Worm (Caenorhabditis elegans) whole organism, L3 larva: ENCODE results near the gene C06A6.7.

Experiments used
- R02D3.7 ChIP-seq: fragments of 150-350 bp; optimal IDR thresholded peaks from 2 replicates; lab custom pipeline; 2014; ENCODE audit warnings: missing biosample characterization, missing genetic modification characterization
- ZK546.5 ChIP-seq: sonication (generic microtip); optimal IDR thresholded peaks from 2 replicates; lab custom pipeline; 2017; ENCODE audit warnings: missing biosample characterization, missing genetic modification characterization
- aly-2 ChIP-seq: fragments of 150-350 bp; optimal IDR thresholded peaks from 2 replicates; lab custom pipeline; 2014; ENCODE audit warnings: missing biosample characterization, missing genetic modification characterization
- ama-1 ChIP-seq: fragments of 150-350 bp; optimal IDR thresholded peaks from 2 replicates; lab custom pipeline; 2018
- ceh-16 ChIP-seq: sonication (generic microtip); optimal IDR thresholded peaks from 2 replicates; lab custom pipeline; 2017; ENCODE audit warnings: missing biosample characterization, missing genetic modification characterization
- ceh-28 ChIP-seq: fragments of 150-350 bp; optimal IDR thresholded peaks from 2 replicates; lab custom pipeline; 2014; ENCODE audit warnings: missing biosample characterization, missing genetic modification reagents, missing genetic modification characterization
- ceh-9 ChIP-seq: sonication (generic microtip); optimal IDR thresholded peaks from 2 replicates; lab custom pipeline; 2018; ENCODE audit warnings: missing biosample characterization, missing genetic modification characterization
- daf-12 ChIP-seq: fragments of 150-350 bp; optimal IDR thresholded peaks from 2 replicates; lab custom pipeline; 2014; ENCODE audit warnings: missing biosample characterization, missing genetic modification reagents, missing genetic modification characterization
- egl-27 ChIP-seq: sonication (generic microtip); optimal IDR thresholded peaks from 4 replicates; lab custom pipeline; 2017; ENCODE audit warnings: missing biosample characterization, missing genetic modification reagents, missing genetic modification characterization
- egl-5 ChIP-seq: fragments of 150-350 bp; optimal IDR thresholded peaks from 2 replicates; lab custom pipeline; 2017; ENCODE audit warnings: missing biosample characterization, missing genetic modification reagents, missing genetic modification characterization, inconsistent platforms
- elt-1 ChIP-seq: fragments of 150-350 bp; optimal IDR thresholded peaks from 2 replicates; lab custom pipeline; 2014; ENCODE audit warnings: missing biosample characterization, missing genetic modification characterization
- elt-2 ChIP-seq: sonication (generic microtip); optimal IDR thresholded peaks from 2 replicates; lab custom pipeline; 2016; ENCODE audit warnings: missing genetic modification reagents, mild to moderate bottlenecking, missing genetic modification characterization, missing compliant biosample characterization
- elt-3 ChIP-seq, 3 experiments: fragments of 150-350 bp in 1 of 3; sonication (generic microtip) in 2 of 3; optimal IDR thresholded peaks; 2 replicates in 2 of 3; 4 replicates in 1 of 3; lab custom pipeline; 2014 to 2017; ENCODE audit warnings: missing biosample characterization in 3 of 3, missing genetic modification characterization in 3 of 3
- eor-1 ChIP-seq, 2 experiments: fragments of 150-350 bp; optimal IDR thresholded peaks; 2 replicates each; lab custom pipeline; 2014 to 2018; ENCODE audit warnings: missing biosample characterization in 2 of 2, missing genetic modification characterization in 2 of 2
- fkh-10 ChIP-seq: sonication (generic microtip); optimal IDR thresholded peaks from 2 replicates; lab custom pipeline; 2017; ENCODE audit warnings: missing biosample characterization, missing genetic modification reagents, missing genetic modification characterization
- fkh-2 ChIP-seq: fragments of 150-350 bp; optimal IDR thresholded peaks from 2 replicates; lab custom pipeline; 2014; ENCODE audit warnings: missing biosample characterization, missing genetic modification reagents, missing genetic modification characterization
- fos-1 ChIP-seq: fragments of 150-350 bp; optimal IDR thresholded peaks from 2 replicates; lab custom pipeline; 2014; ENCODE audit warnings: missing biosample characterization, missing genetic modification characterization
- hmg-11 ChIP-seq: sonication (generic microtip); optimal IDR thresholded peaks from 2 replicates; lab custom pipeline; 2016; ENCODE audit warnings: missing genetic modification characterization, missing compliant biosample characterization
- jun-1 ChIP-seq: fragments of 150-350 bp; optimal IDR thresholded peaks from 2 replicates; lab custom pipeline; 2014; ENCODE audit warnings: missing biosample characterization, missing genetic modification reagents, missing genetic modification characterization
- lin-15B ChIP-seq: fragments of 150-350 bp; optimal IDR thresholded peaks from 2 replicates; lab custom pipeline; 2014; ENCODE audit warnings: missing biosample characterization, missing genetic modification characterization
- lin-39 ChIP-seq: fragments of 150-350 bp; optimal IDR thresholded peaks from 2 replicates; lab custom pipeline; 2018; ENCODE audit warnings: missing biosample characterization, missing genetic modification reagents, missing genetic modification characterization
- lsy-12 ChIP-seq: sonication (generic microtip); optimal IDR thresholded peaks from 2 replicates; lab custom pipeline; 2016; ENCODE audit warnings: mild to moderate bottlenecking, missing genetic modification characterization, missing compliant biosample characterization
- mdl-1 ChIP-seq: fragments of 150-350 bp; optimal IDR thresholded peaks from 2 replicates; lab custom pipeline; 2014; ENCODE audit warnings: missing biosample characterization, missing genetic modification characterization
- mml-1 ChIP-seq: fragments of 150-350 bp; sonication (generic microtip); optimal IDR thresholded peaks from 3 replicates; lab custom pipeline; 2014; ENCODE audit warnings: missing biosample characterization, missing genetic modification characterization
- nfya-1 ChIP-seq: sonication (generic microtip); optimal IDR thresholded peaks from 2 replicates; lab custom pipeline; 2017; ENCODE audit warnings: missing genetic modification characterization, mild to moderate bottlenecking, missing compliant biosample characterization, antibody characterized with exemption, moderate library complexity; ENCODE audit not compliant: insufficient read depth
- nhr-11 ChIP-seq: fragments of 150-350 bp; optimal IDR thresholded peaks from 2 replicates; lab custom pipeline; 2014; ENCODE audit warnings: missing biosample characterization, missing genetic modification characterization
- nhr-23 ChIP-seq: fragments of 150-350 bp; optimal IDR thresholded peaks from 2 replicates; lab custom pipeline; 2014; ENCODE audit warnings: missing biosample characterization, missing genetic modification reagents, missing genetic modification characterization
- nhr-237 ChIP-seq: fragments of 150-350 bp; optimal IDR thresholded peaks from 2 replicates; lab custom pipeline; 2014; ENCODE audit warnings: missing biosample characterization, missing genetic modification characterization
- nhr-25 ChIP-seq: sonication (generic microtip); optimal IDR thresholded peaks from 2 replicates; lab custom pipeline; 2017; ENCODE audit warnings: missing biosample characterization, missing genetic modification characterization
- nhr-28 ChIP-seq: fragments of 150-350 bp; optimal IDR thresholded peaks from 2 replicates; lab custom pipeline; 2014; ENCODE audit warnings: missing biosample characterization, missing genetic modification characterization
- nhr-43 ChIP-seq: sonication (generic microtip); optimal IDR thresholded peaks from 2 replicates; lab custom pipeline; 2016; ENCODE audit warnings: mild to moderate bottlenecking, missing genetic modification characterization, missing compliant biosample characterization; ENCODE audit not compliant: poor library complexity, severe bottlenecking
- nhr-67 ChIP-seq: fragments of 150-350 bp; optimal IDR thresholded peaks from 2 replicates; lab custom pipeline; 2014; ENCODE audit warnings: missing biosample characterization, missing genetic modification characterization
- nhr-76 ChIP-seq: fragments of 150-350 bp; sonication (generic microtip); optimal IDR thresholded peaks from 5 replicates; lab custom pipeline; 2014; ENCODE audit warnings: missing biosample characterization, missing genetic modification characterization
- nhr-77 ChIP-seq: fragments of 150-350 bp; optimal IDR thresholded peaks from 2 replicates; lab custom pipeline; 2014; ENCODE audit warnings: missing biosample characterization, missing genetic modification characterization
- pha-4 ChIP-seq: fragments of 150-350 bp; optimal IDR thresholded peaks from 2 replicates; lab custom pipeline; 2014; ENCODE audit warnings: missing biosample characterization, missing genetic modification reagents, missing genetic modification characterization
- pqm-1 ChIP-seq: fragments of 150-350 bp; optimal IDR thresholded peaks from 2 replicates; lab custom pipeline; 2017; ENCODE audit warnings: missing biosample characterization, missing genetic modification characterization, inconsistent platforms
- sea-2 ChIP-seq: fragments of 150-350 bp; sonication (generic microtip); optimal IDR thresholded peaks from 4 replicates; lab custom pipeline; 2014; ENCODE audit warnings: missing biosample characterization, missing genetic modification reagents, missing genetic modification characterization
- skn-1 ChIP-seq: fragments of 150-350 bp; optimal IDR thresholded peaks from 2 replicates; lab custom pipeline; 2014; ENCODE audit warnings: missing biosample characterization, missing genetic modification characterization
- snpc-4 ChIP-seq: fragments of 150-350 bp; optimal IDR thresholded peaks from 2 replicates; lab custom pipeline; 2014; ENCODE audit warnings: missing biosample characterization, missing genetic modification characterization
- tbx-2 ChIP-seq: sonication (generic microtip); optimal IDR thresholded peaks from 2 replicates; lab custom pipeline; 2016; ENCODE audit warnings: mild to moderate bottlenecking, missing genetic modification characterization, missing compliant biosample characterization
- unc-39 ChIP-seq: sonication (generic microtip); optimal IDR thresholded peaks from 4 replicates; lab custom pipeline; 2017; ENCODE audit warnings: missing biosample characterization, missing genetic modification characterization
- unc-62 ChIP-seq: fragments of 150-350 bp; sonication (generic microtip); optimal IDR thresholded peaks from 4 replicates; lab custom pipeline; 2014; ENCODE audit warnings: missing biosample characterization, missing genetic modification reagents, missing genetic modification characterization
- ztf-11 ChIP-seq: fragments of 150-350 bp; optimal IDR thresholded peaks from 2 replicates; lab custom pipeline; 2014; ENCODE audit warnings: missing biosample characterization, missing genetic modification characterization
- ztf-4 ChIP-seq: fragments of 150-350 bp; optimal IDR thresholded peaks from 2 replicates; lab custom pipeline; 2014; ENCODE audit warnings: missing biosample characterization, missing genetic modification characterization

Gene C06A6.7

ce11 chrIV:7790801-7791588, 47.3 kb downstream of the C06A6.7 start, which contains the start of gene rsp-6:
rsp-6 (minus strand) TSS chrIV:7791229.
- peak; percentile 28 for TF ChIP-seq unc-62 (GFP tag; lab: Kevin White, UChicago)
- TF ChIP-seq fkh-10 (GFP tag; lab: Kevin White, UChicago) = no peak
- TF ChIP-seq snpc-4 (tag; lab: Kevin White, UChicago) = peak; percentile 82
- no peak for TF ChIP-seq mml-1 (tag; lab: Kevin White, UChicago)
- TF ChIP-seq nhr-67 (tag; lab: Kevin White, UChicago) = no peak
- peak; percentile 73 for TF ChIP-seq nhr-23 (tag; lab: Kevin White, UChicago)
- no peak for TF ChIP-seq aly-2 (tag; lab: Kevin White, UChicago)
- no peak for TF ChIP-seq fkh-2 (tag; lab: Kevin White, UChicago)
- TF ChIP-seq lin-15B (tag; lab: Kevin White, UChicago) = peak; percentile 97
- TF ChIP-seq ztf-4 (tag; lab: Kevin White, UChicago) = no peak
- no peak for TF ChIP-seq sea-2 (GFP tag; lab: Kevin White, UChicago)
- no peak for TF ChIP-seq eor-1 (tag; optimal IDR thresholded peaks at IDR 0.05; lab: Kevin White, UChicago)
- TF ChIP-seq ceh-16 (tag; lab: Kevin White, UChicago) = no peak
- TF ChIP-seq tbx-2 (tag; lab: Kevin White, UChicago) = no peak
- TF ChIP-seq ama-1 (lab: Kevin White, UChicago) = peak; percentile 75
- peak; percentile 40 for TF ChIP-seq ceh-28 (tag; lab: Kevin White, UChicago)
- no peak for TF ChIP-seq nhr-76 (tag; lab: Kevin White, UChicago)
- no peak for TF ChIP-seq mdl-1 (tag; lab: Kevin White, UChicago)
- TF ChIP-seq elt-3 (tag; optimal IDR thresholded peaks at IDR 0.05; lab: Kevin White, UChicago) = no peak
- peak; percentile 28 for TF ChIP-seq nhr-11
- TF ChIP-seq skn-1 (tag; lab: Kevin White, UChicago) = peak; percentile 90
- TF ChIP-seq hmg-11 (tag; lab: Kevin White, UChicago) = peak; percentile 66
- peak; percentile 98 for TF ChIP-seq lin-39 (tag; lab: Kevin White, UChicago)
- TF ChIP-seq ztf-11 (tag; lab: Kevin White, UChicago) = no peak
- no peak for TF ChIP-seq unc-39 (tag; lab: Kevin White, UChicago)
- peak; percentile 68 for TF ChIP-seq R02D3.7 (tag; lab: Kevin White, UChicago)
- TF ChIP-seq pqm-1 (tag; lab: Kevin White, UChicago) = peak; percentile 44
- no peak for TF ChIP-seq nhr-28 (tag; lab: Kevin White, UChicago)
- no peak for TF ChIP-seq daf-12 (tag; lab: Kevin White, UChicago)
- TF ChIP-seq ceh-9 (tag; lab: Kevin White, UChicago) = no peak
- TF ChIP-seq egl-5 (tag; lab: Kevin White, UChicago) = peak; percentile 96
- peak; percentile 57 for TF ChIP-seq elt-1 (tag; lab: Kevin White, UChicago)
- TF ChIP-seq nhr-25 (tag; lab: Kevin White, UChicago) = peak; percentile 78
- peak; percentile 4 for TF ChIP-seq nhr-77
- TF ChIP-seq lsy-12 (tag; lab: Kevin White, UChicago) = peak; percentile 58
- TF ChIP-seq jun-1 = peak; percentile 59
- TF ChIP-seq pha-4 (tag; lab: Kevin White, UChicago) = peak; percentile 97
- TF ChIP-seq nhr-43 (tag; lab: Kevin White, UChicago) = peak; percentile 64
- no peak for TF ChIP-seq ZK546.5 (tag; lab: Kevin White, UChicago)
- peak; percentile 9 for TF ChIP-seq egl-27 (tag; lab: Kevin White, UChicago)
- peak; percentile 65 for TF ChIP-seq elt-2 (tag; lab: Kevin White, UChicago)
- TF ChIP-seq nhr-237 (tag; lab: Kevin White, UChicago) = no peak
- peak; percentile 98 for TF ChIP-seq nfya-1 (tag; lab: Kevin White, UChicago)
- no peak for TF ChIP-seq fos-1
